Worm (Caenorhabditis elegans) whole organism, L1 larva: ENCODE measurements around the gene F40H3.1.

Experiments used
- dpl-1 ChIP-seq, 3 experiments: fragments of 150-350 bp in 2 of 3; sonication (generic microtip) in 1 of 3; optimal IDR thresholded peaks; 2 replicates each; lab custom pipeline; 2014 to 2017; ENCODE audit warnings: missing biosample characterization in 3 of 3, missing genetic modification characterization in 3 of 3, missing genetic modification reagents in 3 of 3
- tbx-2 ChIP-seq: sonication (generic microtip); optimal IDR thresholded peaks from 2 replicates; lab custom pipeline; 2016; ENCODE audit warnings: missing genetic modification characterization, missing compliant biosample characterization

DNA sequence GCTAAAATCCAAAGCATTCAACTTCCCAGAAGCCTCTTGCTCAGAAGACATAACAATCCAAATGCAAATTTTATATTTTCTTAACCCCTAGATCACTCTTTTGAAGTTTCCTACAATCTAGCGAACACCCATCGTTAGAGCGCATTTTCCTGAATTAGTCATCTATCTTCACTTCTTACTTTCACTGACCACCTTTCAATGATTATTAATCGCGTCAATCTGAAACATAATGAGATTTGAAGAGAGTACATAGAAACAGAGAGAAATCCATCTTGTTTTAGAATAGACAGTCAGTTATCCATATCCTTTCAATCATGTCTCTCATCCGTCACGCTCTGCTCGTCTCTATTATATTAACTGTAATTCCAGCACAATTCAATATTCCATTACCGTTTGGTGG lies 8.4 kb upstream of the F40H3.1 start, which contains the start of gene F40H3.3:
- TF ChIP-seq tbx-2 (tag; lab: Kevin White, UChicago) (no peak), dpl-1 (GFP tag; optimal IDR thresholded peaks at IDR 0.05; lab: Kevin White, UChicago) (no peak)
